Worm (Caenorhabditis elegans): ENCODE measurements around the gene lys-2.

DNA sequence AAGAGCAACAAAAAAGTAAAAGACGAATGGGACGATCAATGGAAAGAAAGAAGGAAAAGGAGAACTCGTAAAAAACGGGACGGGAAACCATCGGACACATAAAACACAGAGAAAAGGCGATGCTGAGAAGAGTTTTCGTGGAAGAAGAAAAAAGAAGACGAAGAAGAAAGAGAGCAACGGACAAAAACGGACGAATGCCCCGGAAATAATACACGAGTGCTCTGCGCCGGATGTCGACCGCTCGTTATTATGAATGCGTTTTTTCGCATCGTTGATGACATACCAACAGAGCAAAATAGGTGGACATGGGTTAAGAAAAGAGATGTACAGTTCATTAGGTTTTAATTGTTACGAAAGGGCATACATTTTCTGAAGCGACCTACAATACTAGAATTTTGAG, 5.7 kb downstream of the lys-2 start, which contains the start of gene Y22F5A.11:
- TF ChIP-seq fkh-6 (tag; optimal IDR thresholded peaks at IDR 0.05) (no peak), hlh-6 (tag; optimal IDR thresholded peaks at IDR 0.05) (no peak), hlh-8 (tag; optimal IDR thresholded peaks at IDR 0.05) (no peak), dve-1 (tag; optimal IDR thresholded peaks at IDR 0.05) (no peak)

All from whole organism, late embryonic.